Worm (Caenorhabditis elegans): Measurements from ENCODE around the gene acs-1.

Gene acs-1

DNA sequence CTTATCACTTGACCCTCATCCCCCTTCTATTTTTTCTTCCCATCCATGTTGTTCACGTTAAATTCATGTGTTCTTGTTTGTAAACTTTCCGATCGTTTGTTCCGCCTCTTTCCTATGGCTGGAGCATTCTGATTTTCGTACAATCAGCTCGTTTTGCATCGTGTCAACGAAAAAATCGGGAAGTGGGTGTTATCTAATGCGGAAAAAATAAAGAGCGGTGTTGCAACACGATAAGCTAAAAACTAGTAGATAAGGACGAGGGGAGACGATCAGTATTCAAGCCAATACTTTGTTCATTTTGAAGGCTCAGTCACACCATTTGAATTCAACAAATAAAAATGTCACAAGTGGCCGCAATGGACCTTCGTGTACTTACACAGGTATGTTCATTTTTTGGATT, at the start of gene acs-1:
Gene acs-1, plus strand, starts transcription at position 233 of the 400 bp plus-strand sequence.
- TF ChIP-seq fos-1 (tag; optimal IDR thresholded peaks at IDR 0.05), result peak; percentile 82
- TF ChIP-seq egl-27 (tag; optimal IDR thresholded peaks at IDR 0.05), result peak; percentile 19
- no peak for TF ChIP-seq nhr-237 (tag; optimal IDR thresholded peaks at IDR 0.05)

DNA sequence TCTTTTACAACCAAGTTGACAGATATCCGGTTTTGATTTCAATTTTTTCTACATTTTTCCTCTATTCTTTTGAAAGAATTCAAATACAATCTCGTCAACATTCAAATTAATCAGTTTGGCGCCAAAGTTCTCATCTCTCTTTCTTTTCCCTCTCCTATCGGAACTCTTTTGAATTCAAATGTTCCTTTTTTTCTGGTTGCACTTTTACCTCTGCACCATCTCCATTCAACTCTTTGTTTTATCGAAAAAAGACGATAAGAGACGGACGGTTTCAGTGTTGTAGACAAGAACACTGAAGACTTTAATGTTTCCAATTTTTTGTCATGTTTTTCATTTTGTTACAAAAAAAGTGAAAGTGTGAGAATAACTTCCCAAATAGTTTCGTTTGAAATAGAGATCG, 48.8 kb upstream of the acs-1 start:
- TF ChIP-seq unc-62 (GFP tag; optimal IDR thresholded peaks at IDR 0.05) (no peak), ceh-16 (tag; optimal IDR thresholded peaks at IDR 0.05) (no peak), fos-1 (tag; optimal IDR thresholded peaks at IDR 0.05) (peak; percentile 89), skn-1 (tag; optimal IDR thresholded peaks at IDR 0.05) (no peak), unc-39 (tag; optimal IDR thresholded peaks at IDR 0.05) (no peak), ztf-1 (GFP tag; conservative IDR thresholded peaks at IDR 0.05) (no peak), nhr-77 (tag; optimal IDR thresholded peaks at IDR 0.05) (no peak), blmp-1 (tag; optimal IDR thresholded peaks at IDR 0.05; ENCODE audit: insufficient read depth) (no peak)

DNA sequence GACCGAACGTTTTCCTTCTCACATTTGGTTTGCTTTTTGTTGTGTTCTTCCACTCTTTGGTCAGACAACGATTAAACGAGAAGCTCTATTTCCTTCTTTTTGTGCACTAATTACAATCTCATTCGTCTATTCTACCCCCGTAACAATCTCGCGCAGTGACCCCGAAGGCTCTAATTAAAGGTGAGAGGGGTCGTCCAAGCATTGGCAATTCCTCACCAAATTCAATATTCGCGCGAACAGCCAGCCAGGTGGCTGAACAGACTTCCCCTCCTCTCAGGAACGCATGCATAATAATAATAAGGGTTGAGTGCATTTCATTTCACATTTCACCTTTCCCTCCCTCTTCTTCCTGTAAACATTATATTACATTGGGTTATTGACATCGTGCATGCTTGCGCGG, 39.7 kb upstream of the acs-1 start:
- TF ChIP-seq sem-4 (tag; optimal IDR thresholded peaks at IDR 0.05) (no peak), unc-55 (GFP tag; optimal IDR thresholded peaks at IDR 0.05) (no peak), snpc-4 (tag; optimal IDR thresholded peaks at IDR 0.05) (no peak), peb-1 (tag; optimal IDR thresholded peaks at IDR 0.05) (no peak), nhr-11 (tag; optimal IDR thresholded peaks at IDR 0.05) (no peak), lin-13 (GFP tag; optimal IDR thresholded peaks at IDR 0.05) (no peak), ama-1 (optimal IDR thresholded peaks at IDR 0.05) (no peak), aly-2 (tag; optimal IDR thresholded peaks at IDR 0.05) (no peak), crh-2 (tag; optimal IDR thresholded peaks at IDR 0.05) (no peak), zag-1 (tag; optimal IDR thresholded peaks at IDR 0.05) (no peak), nhr-12 (tag; optimal IDR thresholded peaks at IDR 0.05) (no peak), unc-62 (GFP tag; optimal IDR thresholded peaks at IDR 0.05) (no peak)

DNA sequence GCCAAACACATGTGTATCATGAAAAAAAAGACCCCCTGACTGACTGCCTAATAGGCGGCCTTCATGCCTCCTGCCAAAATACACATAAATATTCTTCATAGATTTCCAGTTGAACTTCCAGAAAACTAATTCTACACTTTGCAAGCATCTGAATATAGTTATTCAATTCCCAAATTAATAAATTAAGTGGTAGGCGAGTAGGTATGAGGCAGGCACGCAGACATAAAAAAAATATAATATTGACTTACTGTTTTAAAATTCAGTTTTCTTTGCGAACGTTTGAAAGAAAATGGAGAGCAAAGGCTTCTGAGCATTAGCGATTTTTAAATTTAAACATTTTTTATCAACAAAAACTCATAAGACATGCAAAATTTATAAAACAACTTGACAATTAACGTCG, 36.9 kb upstream of the acs-1 start:
- TF ChIP-seq crh-2 (tag; optimal IDR thresholded peaks at IDR 0.05) (peak; percentile 67), lsy-2 (tag; optimal IDR thresholded peaks at IDR 0.05) (no peak), ama-1 (optimal IDR thresholded peaks at IDR 0.05) (peak; percentile 33), ztf-4 (tag; optimal IDR thresholded peaks at IDR 0.05) (no peak), nhr-12 (tag; optimal IDR thresholded peaks at IDR 0.05) (no peak), gmeb-1 (tag; optimal IDR thresholded peaks at IDR 0.05) (peak; percentile 41), C34F6.9 (tag; optimal IDR thresholded peaks at IDR 0.05) (no peak), ceh-82 (tag; optimal IDR thresholded peaks at IDR 0.05) (no peak), ZK546.5 (tag; optimal IDR thresholded peaks at IDR 0.05) (no peak), unc-55 (GFP tag; optimal IDR thresholded peaks at IDR 0.05) (no peak), snpc-4 (tag; optimal IDR thresholded peaks at IDR 0.05) (no peak), ztf-1 (GFP tag; conservative IDR thresholded peaks at IDR 0.05) (no peak), mdl-1 (tag; optimal IDR thresholded peaks at IDR 0.05) (no peak), nhr-237 (tag; optimal IDR thresholded peaks at IDR 0.05) (no peak), lin-11 (tag; optimal IDR thresholded peaks at IDR 0.05) (no peak), mbf-1 (tag; optimal IDR thresholded peaks at IDR 0.05) (no peak), unc-62 (GFP tag; optimal IDR thresholded peaks at IDR 0.05) (no peak), sem-4 (tag; optimal IDR thresholded peaks at IDR 0.05) (no peak), blmp-1 (tag; optimal IDR thresholded peaks at IDR 0.05; ENCODE audit: insufficient read depth) (no peak), alr-1 (tag; optimal IDR thresholded peaks at IDR 0.05) (no peak), sma-9 (GFP tag; optimal IDR thresholded peaks at IDR 0.05) (no peak), sma-9 (tag; optimal IDR thresholded peaks at IDR 0.05) (no peak), skn-1 (tag; optimal IDR thresholded peaks at IDR 0.05) (no peak), F13H6.1 (tag; optimal IDR thresholded peaks at IDR 0.05) (no peak), lin-13 (GFP tag; optimal IDR thresholded peaks at IDR 0.05) (peak; percentile 44), egl-27 (tag; optimal IDR thresholded peaks at IDR 0.05) (no peak), nhr-129 (tag; optimal IDR thresholded peaks at IDR 0.05) (no peak), unc-39 (tag; optimal IDR thresholded peaks at IDR 0.05) (no peak), nhr-23 (tag; optimal IDR thresholded peaks at IDR 0.05) (no peak), nhr-21 (tag; optimal IDR thresholded peaks at IDR 0.05) (no peak), lin-39 (tag; optimal IDR thresholded peaks at IDR 0.05) (no peak), ztf-11 (tag; optimal IDR thresholded peaks at IDR 0.05) (no peak), ceh-16 (tag; optimal IDR thresholded peaks at IDR 0.05) (no peak)

Data from whole organism, L2 larva.